Worm (Caenorhabditis elegans) whole organism, late embryonic: Measurements from ENCODE around the gene ZK180.5.

Source experiments
- ama-1 ChIP-seq: fragments of 150-350 bp; optimal IDR thresholded peaks from 2 replicates; lab custom pipeline; 2014
- fkh-10 ChIP-seq: fragments of 150-350 bp; optimal IDR thresholded peaks from 2 replicates; lab custom pipeline; 2014; ENCODE audit warnings: missing biosample characterization, missing genetic modification reagents, missing genetic modification characterization
- odd-2 ChIP-seq: sonication (generic microtip); optimal IDR thresholded peaks from 2 replicates; lab custom pipeline; 2017; ENCODE audit warnings: antibody characterized with exemption, mild to moderate bottlenecking, missing genetic modification characterization, missing compliant biosample characterization
- pha-4 ChIP-seq: fragments of 150-350 bp; optimal IDR thresholded peaks from 2 replicates; lab custom pipeline; 2018; ENCODE audit warnings: missing biosample characterization, missing genetic modification reagents, missing genetic modification characterization
- unc-55 ChIP-seq: sonication (generic microtip); optimal IDR thresholded peaks from 2 replicates; lab custom pipeline; 2017; ENCODE audit warnings: missing biosample characterization, missing genetic modification reagents, missing genetic modification characterization

DNA sequence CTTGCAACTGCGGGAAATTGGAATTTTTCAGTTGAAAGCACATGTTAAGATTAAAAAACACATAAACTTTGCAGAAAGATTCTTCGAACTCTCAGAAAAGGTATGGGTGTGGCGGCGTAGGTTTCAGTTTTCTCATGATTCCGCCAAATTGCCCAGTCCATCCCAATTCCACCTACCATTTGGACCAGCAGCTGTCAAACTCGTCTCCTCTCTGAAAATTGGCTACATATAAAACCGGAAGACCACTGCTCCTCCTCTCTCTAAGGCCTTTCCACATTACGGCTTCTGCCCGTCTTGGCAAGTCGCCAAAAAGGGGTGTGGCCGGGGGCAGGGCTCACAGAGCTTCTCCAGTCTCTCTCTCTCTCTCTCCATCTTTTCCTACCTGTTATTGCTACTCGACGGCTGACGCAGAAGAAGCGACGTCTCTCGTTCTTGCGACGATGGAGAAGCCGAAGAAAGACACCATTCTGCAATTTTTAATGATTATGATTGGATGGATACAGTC is 26.8 kb downstream of the ZK180.5 start, which contains the start of gene ZK180.7:
- TF ChIP-seq fkh-10 (no peak), ama-1 (lab: Kevin White, UChicago) (no peak), pha-4 (tag; lab: Kevin White, UChicago) (no peak), odd-2 (tag; lab: Kevin White, UChicago) (no peak), unc-55 (GFP tag; lab: Kevin White, UChicago) (no peak)
